Worm (Caenorhabditis elegans) whole organism, young adult: ENCODE data around the gene scl-21.

ENCODE experiments used
- B0019.2 ChIP-seq: fragments of 200-800 bp; sonication (Bioruptor generic); conservative IDR thresholded peaks from 2 replicates; pipeline ENCODE4 v1.3.6; 2022; ENCODE audit warnings: missing genetic modification reagents, missing genetic modification characterization, missing compliant biosample characterization
- C06A6.2 ChIP-seq: fragments of 200-800 bp; sonication (Bioruptor generic); conservative IDR thresholded peaks from 2 replicates; pipeline ENCODE4 v1.3.6; 2022; ENCODE audit warnings: missing genetic modification characterization, missing compliant biosample characterization
- F49E8.2 ChIP-seq: sonication (generic microtip); optimal IDR thresholded peaks from 3 replicates; lab custom pipeline; 2017; ENCODE audit warnings: missing genetic modification characterization, mild to moderate bottlenecking, missing compliant biosample characterization, antibody characterized with exemption, moderate library complexity; ENCODE audit not compliant: insufficient read depth
- F57A8.1 ChIP-seq: fragments of 200-800 bp; sonication (Bioruptor generic); optimal IDR thresholded peaks from 2 replicates; lab custom pipeline; 2018; ENCODE audit warnings: mild to moderate bottlenecking, missing genetic modification characterization, moderate library complexity, missing compliant biosample characterization
- Y53G8AR.9 ChIP-seq: fragments of 200-800 bp; sonication (Bioruptor generic); conservative IDR thresholded peaks from 2 replicates; pipeline ENCODE4 v1.3.6; 2022; ENCODE audit warnings: missing genetic modification reagents, missing genetic modification characterization, missing compliant biosample characterization
- ama-1 ChIP-seq, 3 experiments: fragments of 150-350 bp in 1 of 3; sonication (generic microtip) in 2 of 3; optimal IDR thresholded peaks; 2 replicates each; lab custom pipeline; 2014 to 2018; ENCODE audit warnings: missing biosample characterization in 2 of 3, missing genetic modification characterization in 2 of 3, missing genetic modification reagents in 2 of 3
- aptf-3 ChIP-seq: fragments of 200-800 bp; sonication (Bioruptor generic); IDR thresholded peaks from 2 replicates; pipeline ENCODE4 v1.3.6; 2022; ENCODE audit warnings: missing genetic modification characterization, missing compliant biosample characterization
- bed-1 ChIP-seq: fragments of 200-800 bp; sonication (Bioruptor generic); IDR thresholded peaks from 2 replicates; pipeline ENCODE4 v1.3.6; 2022; ENCODE audit warnings: missing genetic modification reagents, missing genetic modification characterization, missing compliant biosample characterization
- ccch-3 ChIP-seq: fragments of 200-800 bp; sonication (Bioruptor generic); optimal IDR thresholded peaks from 2 replicates; lab custom pipeline; 2018; ENCODE audit warnings: mild to moderate bottlenecking, missing genetic modification characterization, missing compliant biosample characterization
- ceh-58 ChIP-seq: fragments of 200-800 bp; sonication (Bioruptor generic); IDR thresholded peaks from 2 replicates; pipeline ENCODE4 v1.3.6; 2022; ENCODE audit warnings: missing genetic modification characterization, missing compliant biosample characterization
- ceh-91 ChIP-seq: fragments of 200-800 bp; sonication (Bioruptor generic); IDR thresholded peaks from 2 replicates; pipeline ENCODE4 v1.3.6; 2022; ENCODE audit warnings: missing genetic modification reagents, missing genetic modification characterization, missing compliant biosample characterization
- dpl-1 ChIP-seq: fragments of 150-350 bp; optimal IDR thresholded peaks from 2 replicates; lab custom pipeline; 2014; ENCODE audit warnings: missing biosample characterization, missing genetic modification reagents, missing genetic modification characterization
- gei-17 ChIP-seq: fragments of 200-800 bp; sonication (Bioruptor generic); optimal IDR thresholded peaks from 2 replicates; lab custom pipeline; 2018; ENCODE audit warnings: mild to moderate bottlenecking, missing genetic modification characterization, missing compliant biosample characterization
- him-1 ChIP-seq: sonication (generic microtip); optimal IDR thresholded peaks from 2 replicates; lab custom pipeline; 2016; ENCODE audit warnings: missing genotype, missing genetic modification reagents, missing genetic modification characterization, missing compliant biosample characterization
- hlh-26 ChIP-seq: fragments of 200-800 bp; sonication (Bioruptor generic); conservative IDR thresholded peaks from 2 replicates; pipeline ENCODE4 v1.3.6; 2022; ENCODE audit warnings: missing genetic modification reagents, missing genetic modification characterization, missing compliant biosample characterization
- hsf-1 ChIP-seq: fragments of 200-800 bp; sonication (Bioruptor generic); IDR thresholded peaks from 2 replicates; pipeline ENCODE4 v1.3.6; 2022; ENCODE audit warnings: missing genetic modification reagents, missing genetic modification characterization, missing compliant biosample characterization
- let-607 ChIP-seq, 2 experiments: fragments of 200-800 bp in 1 of 2; sonication (Bioruptor generic) in 1 of 2; sonication (generic microtip) in 1 of 2; optimal IDR thresholded peaks; 2 replicates each; lab custom pipeline; 2016 to 2018; ENCODE audit warnings: mild to moderate bottlenecking in 2 of 2, missing compliant biosample characterization in 2 of 2, missing genetic modification characterization in 2 of 2, moderate library complexity in 2 of 2, missing genotype in 1 of 2
- lin-26 ChIP-seq: fragments of 200-800 bp; sonication (Bioruptor generic); IDR thresholded peaks from 2 replicates; pipeline ENCODE4 v1.3.6; 2022; ENCODE audit warnings: missing genetic modification reagents, missing genetic modification characterization, missing compliant biosample characterization
- lin-35 ChIP-seq, 3 experiments: fragments of 150-350 bp in 2 of 3; sonication (generic microtip) in 1 of 3; optimal IDR thresholded peaks; 2 replicates each; lab custom pipeline; 2014 to 2018; ENCODE audit warnings: missing biosample characterization in 3 of 3, missing genetic modification characterization in 3 of 3, missing genetic modification reagents in 3 of 3
- lin-54 ChIP-seq: fragments of 200-800 bp; sonication (Bioruptor generic); optimal IDR thresholded peaks from 2 replicates; lab custom pipeline; 2018; ENCODE audit warnings: mild to moderate bottlenecking, missing genetic modification characterization, missing compliant biosample characterization
- madf-10 ChIP-seq: sonication (generic microtip); optimal IDR thresholded peaks from 2 replicates; lab custom pipeline; 2016; ENCODE audit warnings: mild to moderate bottlenecking, missing genetic modification characterization, missing compliant biosample characterization
- madf-3 ChIP-seq: fragments of 200-800 bp; sonication (Bioruptor generic); IDR thresholded peaks from 2 replicates; pipeline ENCODE4 v1.3.6; 2022; ENCODE audit warnings: missing genetic modification reagents, missing genetic modification characterization, missing compliant biosample characterization
- mes-4 ChIP-seq: sonication (generic microtip); optimal IDR thresholded peaks from 2 replicates; lab custom pipeline; 2016; ENCODE audit warnings: missing genotype, missing genetic modification characterization, missing compliant biosample characterization
- nfya-2 ChIP-seq: fragments of 200-800 bp; sonication (Bioruptor generic); IDR thresholded peaks from 2 replicates; pipeline ENCODE4 v1.3.6; 2022; ENCODE audit warnings: missing genetic modification reagents, missing genetic modification characterization, missing compliant biosample characterization
- nhr-90 ChIP-seq: sonication (generic microtip); optimal IDR thresholded peaks from 2 replicates; lab custom pipeline; 2016; ENCODE audit warnings: missing genotype, mild to moderate bottlenecking, missing genetic modification characterization, missing compliant biosample characterization
- rpc-1 ChIP-seq, 2 experiments: fragments of 150-350 bp in 1 of 2; sonication (generic microtip) in 1 of 2; optimal IDR thresholded peaks; 2 replicates each; lab custom pipeline; 2014 to 2018; ENCODE audit warnings: missing biosample characterization in 1 of 2, missing genetic modification characterization in 1 of 2, missing genetic modification reagents in 1 of 2, missing genotype in 1 of 2
- snpc-4 ChIP-seq, 5 experiments: fragments of 150-350 bp in 1 of 5; sonication (generic microtip) in 4 of 5; optimal IDR thresholded peaks; 2 replicates each; lab custom pipeline; 2014 to 2018; ENCODE audit warnings: missing genetic modification characterization in 5 of 5, missing biosample characterization in 3 of 5, antibody characterized with exemption in 2 of 5, mild to moderate bottlenecking in 2 of 5, missing compliant biosample characterization in 2 of 5, missing genotype in 2 of 5, moderate library complexity in 2 of 5, missing genetic modification reagents in 1 of 5
- tlf-1 ChIP-seq: fragments of 200-800 bp; sonication (Bioruptor generic); optimal IDR thresholded peaks from 2 replicates; lab custom pipeline; 2018; ENCODE audit warnings: mild to moderate bottlenecking, missing genetic modification characterization, missing compliant biosample characterization
- unc-130 ChIP-seq: sonication (generic microtip); optimal IDR thresholded peaks from 2 replicates; lab custom pipeline; 2016; ENCODE audit warnings: missing genetic modification reagents, missing genetic modification characterization, missing compliant biosample characterization
- unc-62 ChIP-seq: fragments of 150-350 bp; optimal IDR thresholded peaks from 2 replicates; lab custom pipeline; 2014; ENCODE audit warnings: missing biosample characterization, missing genetic modification reagents, missing genetic modification characterization
- ztf-22 ChIP-seq: fragments of 200-800 bp; sonication (Bioruptor generic); optimal IDR thresholded peaks from 2 replicates; lab custom pipeline; 2018; ENCODE audit warnings: mild to moderate bottlenecking, missing genetic modification characterization, moderate library complexity, missing compliant biosample characterization
- ztf-3 ChIP-seq: fragments of 200-800 bp; sonication (Bioruptor generic); optimal IDR thresholded peaks from 2 replicates; lab custom pipeline; 2018; ENCODE audit warnings: mild to moderate bottlenecking, missing genetic modification characterization, missing compliant biosample characterization
- ztf-6 ChIP-seq: fragments of 200-800 bp; sonication (Bioruptor generic); IDR thresholded peaks from 2 replicates; pipeline ENCODE4 v1.3.6; 2022; ENCODE audit warnings: missing genetic modification reagents, missing genetic modification characterization, missing compliant biosample characterization

The scl-21 gene

DNA sequence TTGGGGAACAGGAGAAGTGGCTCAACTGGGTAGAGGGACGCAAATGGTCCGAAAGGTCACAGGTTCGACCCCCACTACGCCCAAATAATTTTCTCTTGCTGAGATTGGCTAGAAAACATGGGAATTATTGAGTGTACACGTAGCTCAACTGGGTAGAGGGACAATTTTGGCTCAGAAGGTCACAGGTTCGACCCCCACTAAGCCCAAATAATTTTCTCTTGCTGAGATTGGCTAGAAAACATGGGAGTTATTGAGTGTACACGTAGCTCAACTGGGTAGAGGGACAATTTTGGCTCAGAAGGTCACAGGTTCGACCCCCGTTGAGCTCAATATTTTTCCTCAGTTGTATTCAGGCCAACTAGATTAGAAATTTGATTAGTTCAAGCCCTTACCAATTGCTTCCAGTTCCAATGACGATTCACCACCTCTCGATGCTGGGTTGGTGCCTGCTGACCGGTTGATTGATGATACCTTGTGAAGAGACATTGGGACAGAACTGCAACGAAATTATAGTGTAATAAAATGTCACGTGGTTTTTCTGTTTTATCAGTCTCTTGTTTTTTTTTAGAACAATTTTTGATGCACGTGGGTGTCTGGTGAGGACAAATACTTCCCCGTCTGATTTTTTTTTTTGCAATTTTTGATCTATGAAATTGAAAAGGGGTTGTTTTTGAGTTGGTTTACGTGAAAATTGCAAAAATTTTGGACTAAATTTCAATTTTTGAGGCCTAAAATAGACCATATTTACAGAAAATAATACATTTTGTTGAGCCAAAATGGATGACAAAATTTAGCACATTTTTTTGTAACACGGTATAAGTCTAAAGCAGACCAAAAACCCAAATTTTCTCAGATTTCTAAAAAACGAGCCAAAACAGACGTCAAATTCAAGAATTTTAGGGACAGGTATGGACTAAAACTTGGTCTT, 26.1 kb upstream of the scl-21 start (continued):
- TF ChIP-seq unc-130 (no peak), lin-54 (no peak), hsf-1 (GFP tag; lab: Robert Waterston, UW) (no peak), bed-1 (GFP tag; lab: Robert Waterston, UW) (no peak), gei-17 (GFP tag; lab: Kevin White, UChicago) (peak; percentile 24), lin-26 (GFP tag; lab: Robert Waterston, UW) (peak; percentile 63; the same call in 1 of the 2 replicates), nhr-90 (tag; lab: Kevin White, UChicago) (peak; percentile 26), madf-10 (tag; lab: Kevin White, UChicago) (no peak), snpc-4 (GFP tag; optimal IDR thresholded peaks at IDR 0.05; lab: Kevin White, UChicago) (no peak), snpc-4 (tag; optimal IDR thresholded peaks at IDR 0.05; lab: Kevin White, UChicago) (no peak), nfya-2 (no peak), mes-4 (peak; percentile 53), rpc-1 (optimal IDR thresholded peaks at IDR 0.05; lab: Kevin White, UChicago) (peak; percentile 37), rpc-1 (tag; optimal IDR thresholded peaks at IDR 0.05; lab: Kevin White, UChicago) (peak; percentile 67), ceh-91 (GFP tag; lab: Robert Waterston, UW) (no peak), ceh-58 (GFP tag; lab: Robert Waterston, UW) (no peak), F57A8.1 (GFP tag; lab: Kevin White, UChicago) (no peak), hlh-26 (no peak), ccch-3 (no peak), ztf-3 (no peak)
- TF ChIP-seq, all 124 proteins: peak for 21

ce11 chrV:19520597-19521322, 25.3 kb upstream of the scl-21 start:
- TF ChIP-seq nhr-90 (tag; lab: Kevin White, UChicago) (no peak), let-607 (tag; optimal IDR thresholded peaks at IDR 0.05; lab: Kevin White, UChicago) (no peak), ama-1 (optimal IDR thresholded peaks at IDR 0.05; lab: Kevin White, UChicago) (peak; percentile 73), ama-1 (GFP tag; optimal IDR thresholded peaks at IDR 0.05; lab: Kevin White, UChicago) (no peak), Y53G8AR.9 (GFP tag; lab: Robert Waterston, UW) (0 out of 2 replicates have a peak, but pooled peaks have one; percentile 12), dpl-1 (GFP tag; lab: Kevin White, UChicago) (no peak), lin-35 (GFP tag; optimal IDR thresholded peaks at IDR 0.05; lab: Kevin White, UChicago) (peak in 1 of 3 experiments; percentile 5), hlh-26 (no peak), him-1 (tag; lab: Kevin White, UChicago) (no peak), B0019.2 (GFP tag; lab: Robert Waterston, UW) (no peak), F49E8.2 (tag; lab: Kevin White, UChicago) (no peak), ztf-22 (GFP tag; lab: Kevin White, UChicago) (no peak), ztf-6 (GFP tag; lab: Robert Waterston, UW) (no peak), lin-54 (no peak), unc-62 (GFP tag; lab: Kevin White, UChicago) (no peak), madf-3 (GFP tag; lab: Robert Waterston, UW) (no peak), rpc-1 (optimal IDR thresholded peaks at IDR 0.05; lab: Kevin White, UChicago) (no peak), rpc-1 (tag; optimal IDR thresholded peaks at IDR 0.05; lab: Kevin White, UChicago) (no peak), aptf-3 (GFP tag; lab: Robert Waterston, UW) (no peak), tlf-1 (GFP tag; lab: Kevin White, UChicago) (no peak), C06A6.2 (GFP tag; lab: Robert Waterston, UW) (no peak)
